Fruit fly (Drosophila melanogaster) Kc167 (cell line): Measurements from ENCODE around the gene Svil.

Experiments
- Myc ChIP-seq: fragments of >200 bp; optimal IDR thresholded peaks from 2 replicates; lab custom pipeline; 2017; ENCODE audit warnings: missing external identifiers
- Sin3A ChIP-seq: fragments of >200 bp; optimal IDR thresholded peaks from 2 replicates; lab custom pipeline; 2018; ENCODE audit warnings: missing external identifiers
- psq ChIP-seq: fragments of >200 bp; optimal IDR thresholded peaks from 2 replicates; lab custom pipeline; 2017; ENCODE audit warnings: missing external identifiers
- ttk ChIP-seq: sonication (Bioruptor generic); optimal IDR thresholded peaks from 2 replicates; lab custom pipeline; 2017; ENCODE audit warnings: missing external identifiers

dm6 chr3L:2490752-2491151 is 113.3 kb downstream of the Svil start:
- no peak for TF ChIP-seq Myc
- no peak for TF ChIP-seq psq (lab: Kevin White, UChicago)
- TF ChIP-seq Sin3A (lab: Kevin White, UChicago), result no peak
- TF ChIP-seq ttk (lab: Kevin White, UChicago), result no peak
